Worm (Caenorhabditis elegans) whole organism, mixed stage, embryonic: ENCODE measurements around the gene F47C12.6.

Experiments used
- blmp-1 ChIP-seq: fragments of 150-350 bp; optimal IDR thresholded peaks from 2 replicates; lab custom pipeline; 2014; ENCODE audit warnings: missing biosample characterization, missing genetic modification characterization
- nhr-12 ChIP-seq: fragments of 150-350 bp; optimal IDR thresholded peaks from 2 replicates; lab custom pipeline; 2014; ENCODE audit warnings: missing biosample characterization, missing genetic modification characterization
- nhr-237 ChIP-seq: fragments of 150-350 bp; optimal IDR thresholded peaks from 2 replicates; lab custom pipeline; 2014; ENCODE audit warnings: missing biosample characterization, missing genetic modification characterization
- pha-4 ChIP-seq: fragments of 150-350 bp; optimal IDR thresholded peaks from 2 replicates; lab custom pipeline; 2018; ENCODE audit warnings: missing biosample characterization, missing genetic modification reagents, missing genetic modification characterization
- unc-62 ChIP-seq: fragments of 150-350 bp; optimal IDR thresholded peaks from 2 replicates; lab custom pipeline; 2014; ENCODE audit warnings: missing biosample characterization, missing genetic modification reagents, missing genetic modification characterization
- ztf-11 ChIP-seq: fragments of 150-350 bp; optimal IDR thresholded peaks from 2 replicates; lab custom pipeline; 2014; ENCODE audit warnings: missing biosample characterization, missing genetic modification characterization

- TF ChIP-seq nhr-237 (tag; lab: Kevin White, UChicago) (no peak), ztf-11 (no peak), nhr-12 (no peak), blmp-1 (no peak), pha-4 (tag; lab: Kevin White, UChicago) (no peak), unc-62 (no peak)
Observed at ce11 chrIV:3981601-3982000, 11.6 kb downstream of the F47C12.6 start, which contains the start of gene srh-223.
